Fruit fly (Drosophila melanogaster) whole organism, embryonic: ENCODE measurements around the gene iav.
A peak's percentile ranks its signal among the peaks of the same experiment; 100 is the strongest.

ENCODE experiments used
- Atf6 ChIP-seq: fragments of 200-800 bp; sonication (Bioruptor generic); IDR thresholded peaks from 2 replicates; pipeline ENCODE4 v1.3.6; 2022; ENCODE audit warnings: missing biosample characterization, missing genetic modification characterization
- Bgb ChIP-seq: fragments of 200-800 bp; sonication (Bioruptor generic); IDR thresholded peaks from 2 replicates; pipeline ENCODE4 v1.3.6; 2022; ENCODE audit warnings: missing biosample characterization, missing genetic modification characterization; ENCODE audit not compliant: partially characterized antibody
- CG11085 ChIP-seq: fragments of 200-800 bp; sonication (Bioruptor generic); IDR thresholded peaks from 2 replicates; pipeline ENCODE4 v1.3.6; 2022; ENCODE audit warnings: missing biosample characterization, missing genetic modification characterization
- CG11247 ChIP-seq: fragments of 200-800 bp; sonication (Bioruptor generic); IDR thresholded peaks from 2 replicates; pipeline ENCODE4 v1.3.6; 2022; ENCODE audit warnings: missing biosample characterization, missing genetic modification characterization
- CG11504 ChIP-seq: fragments of 200-800 bp; sonication (Bioruptor generic); optimal IDR thresholded peaks from 3 replicates; lab custom pipeline; 2019; ENCODE audit warnings: missing biosample characterization, mild to moderate bottlenecking, missing genetic modification characterization, moderate library complexity
- CG1233 ChIP-seq: fragments of 200-800 bp; sonication (Bioruptor generic); optimal IDR thresholded peaks from 4 replicates; lab custom pipeline; 2018; ENCODE audit warnings: missing biosample characterization, mild to moderate bottlenecking, missing genetic modification characterization
- CG12769 ChIP-seq: fragments of 200-800 bp; sonication (Bioruptor generic); optimal IDR thresholded peaks from 2 replicates; lab custom pipeline; 2019; ENCODE audit warnings: missing biosample characterization, mild to moderate bottlenecking, missing genetic modification characterization, moderate library complexity
- CG13424 ChIP-seq: fragments of 200-800 bp; sonication (Bioruptor generic); optimal IDR thresholded peaks from 2 replicates; lab custom pipeline; 2019; ENCODE audit warnings: missing biosample characterization, mild to moderate bottlenecking, missing genetic modification characterization, moderate library complexity
- CG14014 ChIP-seq: fragments of 200-800 bp; sonication (Bioruptor generic); IDR thresholded peaks from 2 replicates; pipeline ENCODE4 v1.3.6; 2022; ENCODE audit warnings: missing biosample characterization, missing genetic modification characterization
- CG15073 ChIP-seq: fragments of 200-800 bp; sonication (Bioruptor generic); optimal IDR thresholded peaks from 2 replicates; lab custom pipeline; 2016; ENCODE audit warnings: missing biosample characterization, missing genetic modification characterization
- CG16863 ChIP-seq: fragments of 200-800 bp; sonication (Bioruptor generic); optimal IDR thresholded peaks from 3 replicates; lab custom pipeline; 2016; ENCODE audit warnings: missing biosample characterization, missing genetic modification characterization
- CG17186 ChIP-seq: fragments of 200-800 bp; sonication (Bioruptor generic); optimal IDR thresholded peaks from 3 replicates; lab custom pipeline; 2017; ENCODE audit warnings: missing biosample characterization, missing genetic modification reagents, missing genetic modification characterization
- CG17361 ChIP-seq: fragments of 200-800 bp; sonication (Bioruptor generic); IDR thresholded peaks from 3 replicates; pipeline ENCODE4 v1.3.6; 2022; ENCODE audit warnings: missing biosample characterization, missing genetic modification characterization
- CG2678 ChIP-seq: fragments of 200-800 bp; sonication (Bioruptor generic); optimal IDR thresholded peaks from 3 replicates; lab custom pipeline; 2019; ENCODE audit warnings: missing biosample characterization, mild to moderate bottlenecking, missing genetic modification characterization, moderate library complexity
- CG30020 ChIP-seq: fragments of 200-800 bp; optimal IDR thresholded peaks from 2 replicates; lab custom pipeline; 2019; ENCODE audit warnings: missing biosample characterization, mild to moderate bottlenecking, missing genetic modification characterization, moderate library complexity
- CG3163 ChIP-seq: fragments of 200-800 bp; sonication (Bioruptor generic); optimal IDR thresholded peaks from 3 replicates; lab custom pipeline; 2016; ENCODE audit warnings: missing biosample characterization, missing genetic modification characterization
- CG32767 ChIP-seq: fragments of 200-800 bp; sonication (Bioruptor generic); IDR thresholded peaks from 2 replicates; pipeline ENCODE4 v1.3.6; 2022; ENCODE audit warnings: missing biosample characterization, missing genetic modification characterization
- CG32772 ChIP-seq: fragments of 200-800 bp; sonication (Bioruptor generic); IDR thresholded peaks from 2 replicates; pipeline ENCODE4 v1.3.6; 2022; ENCODE audit warnings: missing biosample characterization, missing genetic modification characterization
- CG3281 ChIP-seq: fragments of 200-800 bp; sonication (Bioruptor generic); optimal IDR thresholded peaks from 3 replicates; lab custom pipeline; 2017; ENCODE audit warnings: missing biosample characterization, mild to moderate bottlenecking, missing genetic modification characterization
- CG33213 ChIP-seq: fragments of 200-800 bp; sonication (Bioruptor generic); optimal IDR thresholded peaks from 3 replicates; lab custom pipeline; 2016; ENCODE audit warnings: missing biosample characterization, missing genetic modification characterization
- CG33557 ChIP-seq: fragments of 200-800 bp; sonication (Bioruptor generic); optimal IDR thresholded peaks from 2 replicates; lab custom pipeline; 2019; ENCODE audit warnings: missing biosample characterization, mild to moderate bottlenecking, missing genetic modification characterization, moderate library complexity
- CG4360 ChIP-seq: fragments of 200-800 bp; sonication (Bioruptor generic); IDR thresholded peaks from 2 replicates; pipeline ENCODE4 v1.3.6; 2022; ENCODE audit warnings: missing biosample characterization, missing genetic modification characterization
- CG4424 ChIP-seq: fragments of 200-800 bp; sonication (Bioruptor generic); optimal IDR thresholded peaks from 3 replicates; lab custom pipeline; 2016; ENCODE audit warnings: missing biosample characterization, missing genetic modification characterization
- CG6765 ChIP-seq: fragments of 200-800 bp; sonication (Bioruptor generic); optimal IDR thresholded peaks from 3 replicates; lab custom pipeline; 2017; ENCODE audit warnings: missing biosample characterization, mild to moderate bottlenecking, missing genetic modification characterization
- CG7987 ChIP-seq: fragments of 200-800 bp; sonication (Bioruptor generic); optimal IDR thresholded peaks from 2 replicates; lab custom pipeline; 2018; ENCODE audit warnings: missing biosample characterization, mild to moderate bottlenecking, missing genetic modification characterization, moderate library complexity
- CG9876 ChIP-seq: fragments of 200-800 bp; sonication (Bioruptor generic); optimal IDR thresholded peaks from 2 replicates; lab custom pipeline; 2016; ENCODE audit warnings: missing biosample characterization, missing genetic modification characterization
- Chrac-16 ChIP-seq: fragments of 200-800 bp; sonication (Bioruptor generic); optimal IDR thresholded peaks from 3 replicates; lab custom pipeline; 2016; ENCODE audit warnings: missing biosample characterization, missing genetic modification characterization
- CrebB ChIP-seq: fragments of 200-800 bp; sonication (Bioruptor generic); optimal IDR thresholded peaks from 3 replicates; lab custom pipeline; 2018; ENCODE audit warnings: missing biosample characterization, mild to moderate bottlenecking, missing genetic modification characterization
- Drgx ChIP-seq: fragments of 200-800 bp; sonication (Bioruptor generic); IDR thresholded peaks from 2 replicates; pipeline ENCODE4 v1.3.6; 2022; ENCODE audit warnings: missing biosample characterization, missing genetic modification characterization
- E2f1 ChIP-seq: fragments of 200-800 bp; sonication (Bioruptor generic); IDR thresholded peaks from 2 replicates; pipeline ENCODE4 v1.3.6; 2022; ENCODE audit warnings: missing biosample characterization, missing genetic modification characterization
- ERR ChIP-seq: fragments of 200-800 bp; sonication (Bioruptor generic); optimal IDR thresholded peaks from 2 replicates; lab custom pipeline; 2016; ENCODE audit warnings: missing biosample characterization, missing genetic modification characterization
- Elba2 ChIP-seq: fragments of 200-800 bp; sonication (Bioruptor generic); optimal IDR thresholded peaks from 3 replicates; lab custom pipeline; 2016; ENCODE audit warnings: missing biosample characterization, missing genetic modification characterization
- Fer3 ChIP-seq: fragments of 200-800 bp; sonication (Bioruptor generic); optimal IDR thresholded peaks from 2 replicates; lab custom pipeline; 2018; ENCODE audit warnings: missing biosample characterization, mild to moderate bottlenecking, missing genetic modification characterization, moderate library complexity
- Gsc ChIP-seq: fragments of 200-800 bp; sonication (Bioruptor generic); IDR thresholded peaks from 2 replicates; pipeline ENCODE4 v1.3.6; 2022; ENCODE audit warnings: missing biosample characterization, missing genetic modification characterization
- Hr3 ChIP-seq: fragments of 200-800 bp; sonication (Bioruptor generic); optimal IDR thresholded peaks from 3 replicates; lab custom pipeline; 2016; ENCODE audit warnings: missing biosample characterization, missing genetic modification characterization
- Lhr ChIP-seq: fragments of 200-800 bp; sonication (Bioruptor generic); optimal IDR thresholded peaks from 3 replicates; lab custom pipeline; 2017; ENCODE audit warnings: mild to moderate bottlenecking, missing biosample characterization, missing genetic modification reagents, missing genetic modification characterization
- Lim3 ChIP-seq: fragments of 200-800 bp; sonication (Bioruptor generic); IDR thresholded peaks from 2 replicates; pipeline ENCODE4 v1.3.6; 2022; ENCODE audit warnings: missing biosample characterization, missing genetic modification characterization
- Meics ChIP-seq: fragments of 200-800 bp; sonication (Bioruptor generic); optimal IDR thresholded peaks from 2 replicates; lab custom pipeline; 2017; ENCODE audit warnings: missing biosample characterization, mild to moderate bottlenecking, missing genetic modification characterization
- NfI ChIP-seq: fragments of 200-800 bp; sonication (Bioruptor generic); optimal IDR thresholded peaks from 3 replicates; lab custom pipeline; 2018; ENCODE audit warnings: missing biosample characterization, mild to moderate bottlenecking, missing genetic modification characterization, moderate library complexity
- Tbp ChIP-seq: fragments of >200 bp; optimal IDR thresholded peaks from 2 replicates; lab custom pipeline; 2018; ENCODE audit warnings: missing biosample characterization, missing genetic modification characterization
- ase ChIP-seq: fragments of 200-800 bp; sonication (Bioruptor generic); IDR thresholded peaks from 3 replicates; pipeline ENCODE4 v1.3.6; 2022; ENCODE audit warnings: missing biosample characterization, missing genetic modification characterization
- bsh ChIP-seq, 2 experiments: fragments of 200-800 bp; sonication (Bioruptor generic); optimal IDR thresholded peaks; 2 replicates each; lab custom pipeline; 2017 to 2018; ENCODE audit warnings: mild to moderate bottlenecking in 2 of 2, missing biosample characterization in 2 of 2, missing genetic modification characterization in 2 of 2, moderate library complexity in 1 of 2
- caup ChIP-seq: fragments of 200-800 bp; sonication (Bioruptor generic); optimal IDR thresholded peaks from 3 replicates; lab custom pipeline; 2017; ENCODE audit warnings: missing biosample characterization, mild to moderate bottlenecking, missing genetic modification characterization, moderate library complexity; ENCODE audit not compliant: severe bottlenecking
- cwo ChIP-seq: fragments of 200-800 bp; sonication (Bioruptor generic); optimal IDR thresholded peaks from 3 replicates; lab custom pipeline; 2017; ENCODE audit warnings: missing biosample characterization, missing genetic modification characterization, mild to moderate bottlenecking, moderate library complexity, missing genetic modification reagents
- hbn ChIP-seq: fragments of 200-800 bp; sonication (Bioruptor generic); IDR thresholded peaks from 2 replicates; pipeline ENCODE4 v1.3.6; 2022; ENCODE audit warnings: missing biosample characterization, missing genetic modification characterization; ENCODE audit not compliant: partially characterized antibody
- jigr1 ChIP-seq: fragments of 200-800 bp; sonication (Bioruptor generic); IDR thresholded peaks from 3 replicates; pipeline ENCODE4 v1.3.6; 2022; ENCODE audit warnings: missing biosample characterization, missing genetic modification characterization
- kay ChIP-seq: fragments of 200-800 bp; sonication (Bioruptor generic); optimal IDR thresholded peaks from 2 replicates; lab custom pipeline; 2016; ENCODE audit warnings: missing biosample characterization, missing genetic modification characterization
- maf-S ChIP-seq: fragments of 200-800 bp; sonication (Bioruptor generic); optimal IDR thresholded peaks from 2 replicates; lab custom pipeline; 2016; ENCODE audit warnings: missing biosample characterization, missing genetic modification characterization
- org-1 ChIP-seq: fragments of 200-800 bp; sonication (Bioruptor generic); optimal IDR thresholded peaks from 2 replicates; lab custom pipeline; 2017; ENCODE audit warnings: missing biosample characterization, missing genetic modification characterization
- pita ChIP-seq: fragments of 200-800 bp; sonication (Bioruptor generic); optimal IDR thresholded peaks from 2 replicates; lab custom pipeline; 2017; ENCODE audit warnings: missing biosample characterization, mild to moderate bottlenecking, missing genetic modification characterization
- psq ChIP-seq: fragments of 200-800 bp; sonication (Bioruptor generic); optimal IDR thresholded peaks from 2 replicates; lab custom pipeline; 2017; ENCODE audit warnings: missing biosample characterization, missing genetic modification characterization
- tup ChIP-seq: fragments of 200-800 bp; sonication (Bioruptor generic); optimal IDR thresholded peaks from 2 replicates; lab custom pipeline; 2016; ENCODE audit warnings: missing biosample characterization, mild to moderate bottlenecking, missing genetic modification characterization, moderate library complexity

Gene iav

DNA sequence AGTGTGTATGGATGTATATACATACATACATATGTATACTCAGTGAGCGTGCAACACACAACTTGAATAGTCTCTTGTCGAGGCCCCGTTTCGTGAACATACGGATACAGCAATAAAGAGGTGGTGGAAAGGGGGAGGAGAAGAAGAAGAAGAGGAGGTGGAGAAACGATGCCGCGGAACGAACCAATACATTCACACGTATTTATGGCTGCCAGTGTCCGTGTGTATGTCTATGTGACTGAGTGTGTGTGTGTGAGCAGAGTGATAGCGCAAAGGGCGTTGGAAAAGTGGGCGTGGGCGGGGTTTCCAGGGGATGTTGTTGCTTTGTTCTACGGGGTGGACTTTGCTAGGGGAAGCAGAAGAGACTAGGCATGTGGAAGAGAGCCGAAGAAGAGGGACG, 39.6 kb downstream of the iav start (continued):
- TF ChIP-seq CG33557 (GFP tag; lab: Kevin White, UChicago) (peak; percentile 5), Fer3 (tag; lab: Kevin White, UChicago) (no peak), E2f1 (GFP tag; lab: Robert Waterston, UW) (no peak), CG16863 (GFP tag; lab: Kevin White, UChicago) (no peak), Atf6 (GFP tag; lab: Robert Waterston, UW) (no peak), kay (GFP tag; lab: Kevin White, UChicago) (no peak), CG4424 (GFP tag; lab: Kevin White, UChicago) (no peak), CG11085 (no peak), Chrac-16 (GFP tag; lab: Kevin White, UChicago) (no peak), bsh (GFP tag; optimal IDR thresholded peaks at IDR 0.05; lab: Kevin White, UChicago) (no peak), CG13424 (no peak), CG17186 (GFP tag; lab: Kevin White, UChicago) (no peak), jigr1 (no peak), org-1 (GFP tag; lab: Kevin White, UChicago) (no peak), maf-S (no peak), CG4360 (GFP tag; lab: Robert Waterston, UW) (peak; percentile 75), caup (GFP tag; lab: Kevin White, UChicago) (no peak), Elba2 (GFP tag; lab: Kevin White, UChicago) (no peak), CG3163 (GFP tag; lab: Kevin White, UChicago) (peak; percentile 24), CG12769 (peak; percentile 49), CG30020 (tag; lab: Kevin White, UChicago) (no peak), Lim3 (GFP tag; lab: Robert Waterston, UW) (no peak), Tbp (no peak), Hr3 (no peak), Meics (no peak), CG17361 (no peak), CG33213 (GFP tag; lab: Kevin White, UChicago) (no peak), CG7987 (GFP tag; lab: Kevin White, UChicago) (peak; percentile 39), CG6765 (GFP tag; lab: Kevin White, UChicago) (no peak), CG1233 (GFP tag; lab: Kevin White, UChicago) (peak; percentile 100), CG11247 (GFP tag; lab: Robert Waterston, UW) (no peak), ase (no peak), CG9876 (GFP tag; lab: Kevin White, UChicago) (no peak), Gsc (GFP tag; lab: Robert Waterston, UW) (no peak), CG11504 (tag; lab: Kevin White, UChicago) (no peak), cwo (GFP tag; lab: Kevin White, UChicago) (no peak), Drgx (GFP tag; lab: Robert Waterston, UW) (0 out of 2 replicates have a peak, but pooled peaks have one; percentile 29), CG15073 (GFP tag; lab: Kevin White, UChicago) (no peak), tup (GFP tag; lab: Kevin White, UChicago) (no peak), pita (no peak), CrebB (peak; percentile 23), Bgb (GFP tag; lab: Robert Waterston, UW) (no peak), ERR (GFP tag; lab: Kevin White, UChicago) (no peak), CG32772 (GFP tag; lab: Robert Waterston, UW) (no peak), CG3281 (GFP tag; lab: Kevin White, UChicago) (no peak), CG2678 (tag; lab: Kevin White, UChicago) (no peak), psq (GFP tag; lab: Kevin White, UChicago) (peak; percentile 75), CG32767 (GFP tag; lab: Robert Waterston, UW) (peak; percentile 66; the same call in 1 of the 2 replicates), CG14014 (GFP tag; lab: Robert Waterston, UW) (peak; percentile 19; the same call in 1 of the 2 replicates), hbn (GFP tag; lab: Robert Waterston, UW) (no peak), NfI (no peak), Lhr (no peak)
